Fruit fly (Drosophila melanogaster): ENCODE data around the gene CG32440.

The CG32440 gene

DNA sequence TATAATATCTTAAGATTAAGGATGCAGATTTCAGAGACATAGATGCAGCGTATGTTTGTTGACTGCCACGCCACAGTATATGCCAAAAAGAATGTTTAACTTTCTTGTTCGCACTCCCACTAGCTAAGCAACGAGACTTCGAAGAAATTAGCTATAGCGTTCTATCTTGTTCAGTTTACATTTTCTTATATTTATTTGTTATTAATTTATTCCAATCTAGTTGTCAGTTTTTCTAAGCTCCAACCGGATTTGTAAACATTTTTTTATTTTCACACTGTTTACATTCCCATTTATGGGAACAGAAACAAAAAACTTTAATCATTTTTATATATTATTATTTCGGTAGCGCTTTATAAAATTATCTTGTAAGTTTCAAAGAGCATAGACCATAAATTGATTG, 2.6 kb upstream of the CG32440 start, which contains the start of gene CG32437:
Gene CG32437 (plus strand): TSS at position 301 of the 400 bp plus-strand sequence.
- no peak for TF ChIP-seq CG7368 (GFP tag; optimal IDR thresholded peaks at IDR 0.05)
- TF ChIP-seq CG32006 (GFP tag; optimal IDR thresholded peaks at IDR 0.05) = no peak
- no peak for TF ChIP-seq Lpt (GFP tag; optimal IDR thresholded peaks at IDR 0.05)
- no peak for TF ChIP-seq Hr38 (GFP tag; optimal IDR thresholded peaks at IDR 0.05)
- TF ChIP-seq CG9139 (GFP tag; optimal IDR thresholded peaks at IDR 0.05) = no peak
- no peak for TF ChIP-seq Smox (GFP tag; optimal IDR thresholded peaks at IDR 0.05)
- no peak for TF ChIP-seq esn (GFP tag; optimal IDR thresholded peaks at IDR 0.05)
- no peak for TF ChIP-seq CG3919 (GFP tag; optimal IDR thresholded peaks at IDR 0.05)
- TF ChIP-seq CG11902 (GFP tag; optimal IDR thresholded peaks at IDR 0.05) = no peak
- no peak for TF ChIP-seq salr (GFP tag; optimal IDR thresholded peaks at IDR 0.05)
- TF ChIP-seq acj6 (GFP tag; optimal IDR thresholded peaks at IDR 0.05) = no peak
- TF ChIP-seq CG11294 (GFP tag; IDR thresholded peaks at IDR 0.05) = no peak
- no peak for TF ChIP-seq net (GFP tag; optimal IDR thresholded peaks at IDR 0.05)
- TF ChIP-seq Ets21C (GFP tag; optimal IDR thresholded peaks at IDR 0.05) = no peak

dm6 chr3L:21363926-21364537, 4.1 kb downstream of the CG32440 start:
- TF ChIP-seq esn (GFP tag; optimal IDR thresholded peaks at IDR 0.05) = no peak
- TF ChIP-seq Lpt (GFP tag; optimal IDR thresholded peaks at IDR 0.05) = peak; percentile 82
- TF ChIP-seq CG7368 (GFP tag; optimal IDR thresholded peaks at IDR 0.05) = no peak
- peak; percentile 35 for TF ChIP-seq CG6276 (GFP tag; optimal IDR thresholded peaks at IDR 0.05)
- TF ChIP-seq Sox102F (GFP tag; optimal IDR thresholded peaks at IDR 0.05) = no peak
- no peak for TF ChIP-seq fd59A (GFP tag; optimal IDR thresholded peaks at IDR 0.05)
- peak; percentile 85 for TF ChIP-seq Gug (GFP tag; IDR thresholded peaks at IDR 0.05)
- TF ChIP-seq achi (GFP tag; optimal IDR thresholded peaks at IDR 0.05) = peak; percentile 11
- TF ChIP-seq Eip78C (GFP tag) = peak; percentile 54
- TF ChIP-seq Sox14 (GFP tag; optimal IDR thresholded peaks at IDR 0.05) = no peak
- TF ChIP-seq CG31627 (GFP tag; optimal IDR thresholded peaks at IDR 0.05) = no peak
- no peak for TF ChIP-seq CG11902 (GFP tag; optimal IDR thresholded peaks at IDR 0.05)
- no peak for TF ChIP-seq Met (GFP tag; optimal IDR thresholded peaks at IDR 0.05)
- no peak for TF ChIP-seq topi (GFP tag; optimal IDR thresholded peaks at IDR 0.05)
- TF ChIP-seq CG6792 (GFP tag; optimal IDR thresholded peaks at IDR 0.05) = no peak
- TF ChIP-seq CG8319 (GFP tag; optimal IDR thresholded peaks at IDR 0.05) = no peak
- TF ChIP-seq Hr4 (GFP tag; optimal IDR thresholded peaks at IDR 0.05) = peak; percentile 70
- TF ChIP-seq fkh (GFP tag; optimal IDR thresholded peaks at IDR 0.05) = no peak
- TF ChIP-seq CG8632 (GFP tag; optimal IDR thresholded peaks at IDR 0.05) = no peak
- peak; percentile 12 for TF ChIP-seq net (GFP tag; optimal IDR thresholded peaks at IDR 0.05)
- TF ChIP-seq CG34406 (GFP tag; optimal IDR thresholded peaks at IDR 0.05) = no peak
- TF ChIP-seq CG10669 (GFP tag; optimal IDR thresholded peaks at IDR 0.05) = peak; percentile 6
- no peak for TF ChIP-seq CG11762 (GFP tag; optimal IDR thresholded peaks at IDR 0.05; ENCODE audit: insufficient read depth)
- TF ChIP-seq acj6 (GFP tag; optimal IDR thresholded peaks at IDR 0.05) = peak; percentile 11
- no peak for TF ChIP-seq vri (GFP tag; optimal IDR thresholded peaks at IDR 0.05)
- no peak for TF ChIP-seq ss (GFP tag; optimal IDR thresholded peaks at IDR 0.05)
- no peak for TF ChIP-seq Ets21C (GFP tag; optimal IDR thresholded peaks at IDR 0.05)
- TF ChIP-seq spab (GFP tag; optimal IDR thresholded peaks at IDR 0.05) = peak; percentile 44
- no peak for TF ChIP-seq fd85E (GFP tag; optimal IDR thresholded peaks at IDR 0.05)
- TF ChIP-seq svp (GFP tag) = no peak
- no peak for TF ChIP-seq CG16779 (tag; optimal IDR thresholded peaks at IDR 0.05)
- no peak for TF ChIP-seq Sox15 (GFP tag; optimal IDR thresholded peaks at IDR 0.05)
- no peak for TF ChIP-seq salr (GFP tag; optimal IDR thresholded peaks at IDR 0.05)
- TF ChIP-seq dac (GFP tag; optimal IDR thresholded peaks at IDR 0.05) = no peak
- TF ChIP-seq eg (GFP tag; IDR thresholded peaks at IDR 0.05) = peak; percentile 85
- peak; percentile 56 for TF ChIP-seq CG32006 (GFP tag; optimal IDR thresholded peaks at IDR 0.05)
- TF ChIP-seq cyc (GFP tag; optimal IDR thresholded peaks at IDR 0.05) = no peak
- no peak for TF ChIP-seq CG6163 (GFP tag; IDR thresholded peaks at IDR 0.05)
- TF ChIP-seq Ets96B (tag; optimal IDR thresholded peaks at IDR 0.05) = no peak
- no peak for TF ChIP-seq Blimp-1 (GFP tag; optimal IDR thresholded peaks at IDR 0.05)
- TF ChIP-seq CG6854 (GFP tag; optimal IDR thresholded peaks at IDR 0.05) = no peak
- TF ChIP-seq OdsH (GFP tag; optimal IDR thresholded peaks at IDR 0.05) = peak; percentile 11
- TF ChIP-seq CG3919 (GFP tag; optimal IDR thresholded peaks at IDR 0.05) = no peak
- peak; percentile 1 for TF ChIP-seq Eip75B (GFP tag; optimal IDR thresholded peaks at IDR 0.05)
- TF ChIP-seq CG8119 (GFP tag; IDR thresholded peaks at IDR 0.05) = no peak

All from whole organism, prepupa.